Fruit fly (Drosophila melanogaster): Measurements from ENCODE around the gene CG6696.

Gene CG6696

DNA sequence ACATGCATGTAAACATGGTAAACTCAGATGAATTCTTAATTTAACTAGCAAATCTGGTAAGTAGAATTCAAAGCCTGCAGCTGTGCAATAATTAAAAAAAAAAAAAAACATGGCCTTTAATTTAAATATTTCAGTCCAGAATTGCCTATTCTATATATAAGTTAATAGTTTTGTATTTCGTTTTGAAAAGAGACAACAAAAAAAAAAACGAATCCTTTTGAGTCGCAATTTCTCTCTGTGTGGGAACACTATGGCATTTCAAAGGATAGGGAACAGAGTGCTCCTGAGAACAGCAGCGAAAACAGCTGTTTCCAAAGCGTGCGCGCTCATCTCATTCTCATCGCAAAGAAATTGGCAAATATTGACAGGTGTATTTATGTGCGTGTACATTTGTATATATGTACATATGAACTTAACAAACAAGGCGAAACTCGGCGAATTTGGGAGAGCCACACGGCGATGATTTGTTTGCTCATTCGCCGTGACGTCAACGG is 16.2 kb downstream of the CG6696 start (continued):
- TF ChIP-seq CG5180 (GFP tag; optimal IDR thresholded peaks at IDR 0.05) (peak; percentile 45), Mad (GFP tag; optimal IDR thresholded peaks at IDR 0.05) (no peak), nau (GFP tag; optimal IDR thresholded peaks at IDR 0.05) (peak; percentile 55), Gsc (GFP tag; IDR thresholded peaks at IDR 0.05) (no peak), Side (GFP tag; optimal IDR thresholded peaks at IDR 0.05) (no peak), Bdp1 (GFP tag; optimal IDR thresholded peaks at IDR 0.05) (peak; percentile 40), sd (tag; optimal IDR thresholded peaks at IDR 0.05) (no peak), D19B (GFP tag; optimal IDR thresholded peaks at IDR 0.05) (peak; percentile 18), Fer3 (tag; optimal IDR thresholded peaks at IDR 0.05) (no peak), seq (GFP tag; IDR thresholded peaks at IDR 0.05) (peak; percentile 54), Hr39 (optimal IDR thresholded peaks at IDR 0.05) (no peak), gcm (GFP tag; optimal IDR thresholded peaks at IDR 0.05) (peak; percentile 43), ab (GFP tag; optimal IDR thresholded peaks at IDR 0.05) (no peak), CG3407 (GFP tag; optimal IDR thresholded peaks at IDR 0.05) (peak; percentile 32), Trl (optimal IDR thresholded peaks at IDR 0.05) (no peak), Trl (GFP tag; optimal IDR thresholded peaks at IDR 0.05) (peak; percentile 31), tgo (GFP tag; IDR thresholded peaks at IDR 0.05) (peak; percentile 61), E2f1 (GFP tag; IDR thresholded peaks at IDR 0.05) (no peak; the same call in 1 of the 2 replicates), CG5953 (GFP tag; IDR thresholded peaks at IDR 0.05) (no peak), lab (GFP tag; optimal IDR thresholded peaks at IDR 0.05) (peak; percentile 84), hb (GFP tag; IDR thresholded peaks at IDR 0.05; ENCODE audit: partially characterized antibody) (no peak), CG15269 (tag; optimal IDR thresholded peaks at IDR 0.05) (peak; percentile 66), gsb-n (tag; optimal IDR thresholded peaks at IDR 0.05) (peak; percentile 50), CG34376 (GFP tag; optimal IDR thresholded peaks at IDR 0.05) (peak; percentile 55), CG2678 (tag; optimal IDR thresholded peaks at IDR 0.05) (peak; percentile 69), slou (GFP tag; optimal IDR thresholded peaks at IDR 0.05) (peak; percentile 29), CG4424 (GFP tag; optimal IDR thresholded peaks at IDR 0.05) (peak; percentile 62), pita (GFP tag; optimal IDR thresholded peaks at IDR 0.05) (no peak), Hr78 (GFP tag; optimal IDR thresholded peaks at IDR 0.05) (no peak), fu2 (GFP tag; optimal IDR thresholded peaks at IDR 0.05) (peak; percentile 11), B-H1 (GFP tag; IDR thresholded peaks at IDR 0.05) (no peak), p53 (GFP tag; optimal IDR thresholded peaks at IDR 0.05) (no peak), CG2875 (GFP tag; optimal IDR thresholded peaks at IDR 0.05) (no peak), Taf1 (GFP tag; IDR thresholded peaks at IDR 0.05) (no peak), CG11695 (GFP tag; IDR thresholded peaks at IDR 0.05) (peak; percentile 47; the same call in 1 of the 3 replicates), Ssrp (tag; optimal IDR thresholded peaks at IDR 0.05) (peak; percentile 71), CG10654 (GFP tag; optimal IDR thresholded peaks at IDR 0.05) (peak; percentile 12), CG15011 (GFP tag; optimal IDR thresholded peaks at IDR 0.05) (peak; percentile 9), kay (GFP tag; optimal IDR thresholded peaks at IDR 0.05) (no peak), CG11504 (tag; optimal IDR thresholded peaks at IDR 0.05) (peak; percentile 73), MBD-R2 (GFP tag; IDR thresholded peaks at IDR 0.05) (no peak), dimm (GFP tag; IDR thresholded peaks at IDR 0.05) (0 out of 2 replicates have a peak, but pooled peaks have one; percentile 25), CG12155 (GFP tag; optimal IDR thresholded peaks at IDR 0.05) (peak; percentile 60), CG2129 (GFP tag; IDR thresholded peaks at IDR 0.05; ENCODE audit: partially characterized antibody) (no peak), kah (GFP tag; optimal IDR thresholded peaks at IDR 0.05) (no peak), gcm2 (GFP tag; optimal IDR thresholded peaks at IDR 0.05) (no peak), ac (GFP tag; optimal IDR thresholded peaks at IDR 0.05) (peak; percentile 54), Dek (tag; optimal IDR thresholded peaks at IDR 0.05) (peak; percentile 31), Mrtf (GFP tag; IDR thresholded peaks at IDR 0.05) (0 out of 3 replicates have a peak, but pooled peaks have one; percentile 45), CG9817 (tag; optimal IDR thresholded peaks at IDR 0.05) (peak; percentile 47), CG11093 (GFP tag; IDR thresholded peaks at IDR 0.05) (no peak)

All from whole organism, embryonic.